Fruit fly (Drosophila melanogaster): ENCODE measurements around the gene CG7573.

CG7573 gene

DNA sequence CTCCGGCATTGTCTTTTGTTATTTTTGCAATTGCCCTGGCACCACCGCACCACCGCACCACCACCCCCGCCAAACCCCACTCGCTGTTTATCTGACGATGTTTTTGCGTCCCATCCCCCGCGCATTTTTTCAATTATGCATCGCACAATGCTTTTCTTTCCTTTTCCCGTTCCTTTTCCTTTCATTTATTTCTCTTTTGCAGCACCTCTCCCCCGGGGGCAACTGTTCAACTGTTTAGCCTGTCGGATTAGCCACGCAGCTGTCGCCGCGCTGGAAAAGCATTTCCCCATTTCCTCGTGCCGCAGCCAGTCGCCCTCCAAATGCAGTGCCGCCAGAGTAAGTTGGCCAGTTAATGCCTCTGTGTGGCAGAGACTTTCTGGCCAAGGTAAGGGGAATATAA lies 12.3 kb upstream of the CG7573 start:
- TF ChIP-seq CG9705 (GFP tag; optimal IDR thresholded peaks at IDR 0.05) (no peak), pan (optimal IDR thresholded peaks at IDR 0.05) (no peak), brk (GFP tag; optimal IDR thresholded peaks at IDR 0.05) (no peak), Vsx2 (GFP tag; optimal IDR thresholded peaks at IDR 0.05; ENCODE audit: partially characterized antibody) (no peak), dmrt93B (GFP tag; optimal IDR thresholded peaks at IDR 0.05) (no peak), woc (GFP tag; optimal IDR thresholded peaks at IDR 0.05) (no peak), Abd-B (GFP tag; optimal IDR thresholded peaks at IDR 0.05) (no peak), N (GFP tag; optimal IDR thresholded peaks at IDR 0.05) (no peak), foxo (GFP tag; optimal IDR thresholded peaks at IDR 0.05) (no peak), psq (GFP tag; optimal IDR thresholded peaks at IDR 0.05) (no peak), usp (GFP tag; optimal IDR thresholded peaks at IDR 0.05) (no peak), Jra (GFP tag; optimal IDR thresholded peaks at IDR 0.05) (no peak), HLH106 (tag; optimal IDR thresholded peaks at IDR 0.05) (no peak), fru (GFP tag; optimal IDR thresholded peaks at IDR 0.05) (no peak), CG32264 (GFP tag; optimal IDR thresholded peaks at IDR 0.05) (no peak), Sp1 (GFP tag; optimal IDR thresholded peaks at IDR 0.05) (no peak), sv (GFP tag; optimal IDR thresholded peaks at IDR 0.05) (no peak)

dm6 chr3L:11302906-11303305 lies 8.6 kb upstream of the CG7573 start:
- TF ChIP-seq psq (GFP tag; optimal IDR thresholded peaks at IDR 0.05) (peak; percentile 10), lola (GFP tag; optimal IDR thresholded peaks at IDR 0.05) (no peak), Dfd (GFP tag; optimal IDR thresholded peaks at IDR 0.05) (no peak), foxo (GFP tag; optimal IDR thresholded peaks at IDR 0.05) (peak in 1 of 2 experiments; percentile 7), Hnf4 (GFP tag; optimal IDR thresholded peaks at IDR 0.05) (no peak), jim (GFP tag; optimal IDR thresholded peaks at IDR 0.05) (no peak), Sp1 (GFP tag; optimal IDR thresholded peaks at IDR 0.05) (peak; percentile 16)

dm6 chr3L:11303414-11304205 lies 7.9 kb upstream of the CG7573 start:
- TF ChIP-seq brk (GFP tag; optimal IDR thresholded peaks at IDR 0.05): no peak
- TF ChIP-seq Sp1 (GFP tag; optimal IDR thresholded peaks at IDR 0.05): peak; percentile 13
- TF ChIP-seq dmrt93B (GFP tag; optimal IDR thresholded peaks at IDR 0.05): no peak
- no peak for TF ChIP-seq dsf (GFP tag; optimal IDR thresholded peaks at IDR 0.05; ENCODE audit: borderline replicate concordance)
- no peak for TF ChIP-seq jim (GFP tag; optimal IDR thresholded peaks at IDR 0.05)
- no peak for TF ChIP-seq usp (GFP tag; optimal IDR thresholded peaks at IDR 0.05)

DNA sequence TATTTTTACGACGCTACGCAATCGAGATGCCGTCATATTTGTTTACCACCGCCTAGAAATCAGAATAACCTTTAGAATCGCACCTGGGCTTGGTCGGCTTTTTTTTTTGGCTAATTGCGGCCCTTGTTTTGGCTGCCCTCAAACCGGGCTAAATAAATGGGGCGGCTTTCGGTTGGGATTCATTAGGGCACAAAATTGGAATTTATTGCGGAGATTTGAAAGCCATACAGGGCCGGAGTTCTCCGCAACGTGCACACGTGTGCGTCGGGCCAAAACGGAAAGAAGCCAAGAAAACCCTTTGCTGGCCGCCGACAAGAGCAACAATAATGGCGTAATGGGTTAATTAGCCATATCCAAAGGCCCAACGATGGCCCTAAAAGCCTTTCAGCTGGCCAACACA lies 6.2 kb upstream of the CG7573 start:
- TF ChIP-seq Hr78 (GFP tag; optimal IDR thresholded peaks at IDR 0.05) (no peak), sage (GFP tag; optimal IDR thresholded peaks at IDR 0.05) (no peak), woc (GFP tag; optimal IDR thresholded peaks at IDR 0.05) (no peak), brk (GFP tag; optimal IDR thresholded peaks at IDR 0.05) (no peak), foxo (GFP tag; optimal IDR thresholded peaks at IDR 0.05) (no peak), CG32264 (GFP tag; optimal IDR thresholded peaks at IDR 0.05) (no peak), usp (GFP tag; optimal IDR thresholded peaks at IDR 0.05) (no peak), psq (GFP tag; optimal IDR thresholded peaks at IDR 0.05) (no peak), GATAd (GFP tag; optimal IDR thresholded peaks at IDR 0.05) (no peak), Hr83 (GFP tag; optimal IDR thresholded peaks at IDR 0.05; ENCODE audit: poor library complexity, severe bottlenecking) (no peak), HLH106 (tag; optimal IDR thresholded peaks at IDR 0.05) (no peak), Hnf4 (GFP tag; optimal IDR thresholded peaks at IDR 0.05) (no peak), lola (GFP tag; optimal IDR thresholded peaks at IDR 0.05) (no peak), dl (GFP tag; optimal IDR thresholded peaks at IDR 0.05; ENCODE audit: insufficient read depth in 1 of 2, partially characterized antibody in 2 of 2) (no peak), ey (GFP tag; optimal IDR thresholded peaks at IDR 0.05) (no peak), Jra (GFP tag; optimal IDR thresholded peaks at IDR 0.05) (no peak), N (GFP tag; optimal IDR thresholded peaks at IDR 0.05) (no peak), sv (GFP tag; optimal IDR thresholded peaks at IDR 0.05) (no peak)

- no peak for TF ChIP-seq Sp1 (GFP tag; optimal IDR thresholded peaks at IDR 0.05)
- TF ChIP-seq woc (GFP tag; optimal IDR thresholded peaks at IDR 0.05): peak; percentile 3
- no peak for TF ChIP-seq foxo (GFP tag; optimal IDR thresholded peaks at IDR 0.05)
- no peak for TF ChIP-seq CrebA (GFP tag; optimal IDR thresholded peaks at IDR 0.05; ENCODE audit: borderline replicate concordance)
- TF ChIP-seq jim (GFP tag; optimal IDR thresholded peaks at IDR 0.05): no peak
Measured at dm6 chr3L:11306145-11307031, 5.2 kb upstream of the CG7573 start.
